Worm (Caenorhabditis elegans) whole organism, mixed stage, embryonic: Measurements from ENCODE around the gene F54H12.4.

ENCODE experiments used
- M03D4.4 ChIP-seq: sonication (generic microtip); optimal IDR thresholded peaks from 2 replicates; lab custom pipeline; 2017; ENCODE audit warnings: mild to moderate bottlenecking, missing genetic modification characterization, missing compliant biosample characterization
- blmp-1 ChIP-seq: fragments of 150-350 bp; optimal IDR thresholded peaks from 2 replicates; lab custom pipeline; 2014; ENCODE audit warnings: missing biosample characterization, missing genetic modification characterization
- elt-3 ChIP-seq: fragments of 150-350 bp; optimal IDR thresholded peaks from 2 replicates; lab custom pipeline; 2014; ENCODE audit warnings: missing biosample characterization, missing genetic modification characterization
- hlh-1 ChIP-seq: fragments of 150-350 bp; optimal IDR thresholded peaks from 2 replicates; lab custom pipeline; 2014; ENCODE audit warnings: missing biosample characterization, missing genetic modification reagents, missing genetic modification characterization
- lsy-2 ChIP-seq: fragments of 150-350 bp; optimal IDR thresholded peaks from 2 replicates; lab custom pipeline; 2014; ENCODE audit warnings: missing biosample characterization, missing genetic modification characterization
- mep-1 ChIP-seq: fragments of 150-350 bp; optimal IDR thresholded peaks from 2 replicates; lab custom pipeline; 2017; ENCODE audit warnings: missing biosample characterization, missing genetic modification reagents, missing genetic modification characterization, inconsistent platforms
- nhr-12 ChIP-seq: fragments of 150-350 bp; optimal IDR thresholded peaks from 2 replicates; lab custom pipeline; 2014; ENCODE audit warnings: missing biosample characterization, missing genetic modification characterization
- pha-4 ChIP-seq: fragments of 150-350 bp; optimal IDR thresholded peaks from 2 replicates; lab custom pipeline; 2018; ENCODE audit warnings: missing biosample characterization, missing genetic modification reagents, missing genetic modification characterization
- snpc-4 ChIP-seq: fragments of 150-350 bp; optimal IDR thresholded peaks from 2 replicates; lab custom pipeline; 2014; ENCODE audit warnings: missing biosample characterization, missing genetic modification characterization
- unc-39 ChIP-seq: fragments of 150-350 bp; optimal IDR thresholded peaks from 2 replicates; lab custom pipeline; 2014; ENCODE audit warnings: missing biosample characterization, missing genetic modification characterization
- ztf-11 ChIP-seq: fragments of 150-350 bp; optimal IDR thresholded peaks from 2 replicates; lab custom pipeline; 2014; ENCODE audit warnings: missing biosample characterization, missing genetic modification characterization

DNA sequence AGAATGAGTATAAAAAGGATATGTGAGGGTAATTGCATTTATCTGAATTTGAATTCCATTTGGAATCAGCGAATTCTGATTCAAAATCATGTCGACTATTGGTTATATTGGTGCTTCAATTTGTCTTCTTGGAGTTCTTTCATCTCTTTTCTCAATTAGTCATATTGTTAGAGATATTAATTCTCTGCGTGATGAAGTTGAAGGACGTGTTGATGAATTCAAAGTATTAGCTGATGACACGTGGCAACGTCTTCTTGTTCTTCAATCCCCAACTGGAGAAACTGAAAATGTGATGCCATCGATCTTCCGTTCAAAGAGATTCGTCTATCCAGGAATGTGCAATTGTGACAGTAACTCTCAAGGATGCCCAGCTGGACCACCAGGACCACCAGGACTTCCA, 13.7 kb downstream of the F54H12.4 start, which contains the start of gene col-90:
- TF ChIP-seq mep-1 (tag; lab: Kevin White, UChicago) = no peak
- TF ChIP-seq elt-3 (tag; lab: Kevin White, UChicago) = no peak
- TF ChIP-seq ztf-11 (tag; lab: Kevin White, UChicago) = no peak
- TF ChIP-seq M03D4.4 (tag; lab: Kevin White, UChicago) = no peak
- no peak for TF ChIP-seq hlh-1 (tag; lab: Kevin White, UChicago)
- TF ChIP-seq blmp-1 (tag; lab: Kevin White, UChicago) = no peak
- no peak for TF ChIP-seq unc-39 (tag; lab: Kevin White, UChicago)
- no peak for TF ChIP-seq snpc-4 (tag; lab: Kevin White, UChicago)
- no peak for TF ChIP-seq nhr-12 (tag; lab: Kevin White, UChicago)
- TF ChIP-seq pha-4 (tag; lab: Kevin White, UChicago) = no peak
- no peak for TF ChIP-seq lsy-2 (tag; lab: Kevin White, UChicago)
